Fruit fly (Drosophila melanogaster) whole organism, pupa: Measurements from ENCODE around the gene Rga.

Experiments used
- CG10348 ChIP-seq: fragments of 200-800 bp; sonication (Bioruptor generic); IDR thresholded peaks from 2 replicates; pipeline ENCODE4 v1.3.6; 2022; ENCODE audit warnings: missing biosample characterization, missing genetic modification characterization
- CG12605 ChIP-seq: fragments of 200-800 bp; sonication (Bioruptor generic); IDR thresholded peaks from 2 replicates; pipeline ENCODE4 v1.3.6; 2022; ENCODE audit warnings: missing biosample characterization, missing genetic modification characterization
- CG13204 ChIP-seq: fragments of 200-800 bp; sonication (Bioruptor generic); optimal IDR thresholded peaks from 2 replicates; lab custom pipeline; 2018; ENCODE audit warnings: missing biosample characterization, mild to moderate bottlenecking, missing genetic modification characterization, moderate library complexity
- CG14655 ChIP-seq: fragments of 200-800 bp; sonication (Bioruptor generic); optimal IDR thresholded peaks from 3 replicates; lab custom pipeline; 2017; ENCODE audit warnings: mild to moderate bottlenecking, missing biosample characterization, missing genetic modification reagents, missing genetic modification characterization
- CG15710 ChIP-seq: fragments of 200-800 bp; sonication (Bioruptor generic); optimal IDR thresholded peaks from 2 replicates; lab custom pipeline; 2018; ENCODE audit warnings: missing biosample characterization, mild to moderate bottlenecking, missing genetic modification characterization, moderate library complexity
- CG17806 ChIP-seq: fragments of 200-800 bp; sonication (Bioruptor generic); optimal IDR thresholded peaks from 2 replicates; lab custom pipeline; 2018; ENCODE audit warnings: missing biosample characterization, mild to moderate bottlenecking, missing genetic modification characterization, moderate library complexity
- CG32121 ChIP-seq: fragments of 200-800 bp; sonication (Bioruptor generic); IDR thresholded peaks from 2 replicates; pipeline ENCODE4 v1.3.6; 2022; ENCODE audit warnings: missing biosample characterization, missing genetic modification characterization
- CG34367 ChIP-seq: fragments of 200-800 bp; sonication (Bioruptor generic); optimal IDR thresholded peaks from 2 replicates; lab custom pipeline; 2018; ENCODE audit warnings: missing biosample characterization, mild to moderate bottlenecking, missing genetic modification characterization
- CG4496 ChIP-seq: fragments of 200-800 bp; sonication (Bioruptor generic); IDR thresholded peaks from 3 replicates; pipeline ENCODE4 v1.3.6; 2022; ENCODE audit warnings: missing biosample characterization, missing genetic modification characterization
- CG8159 ChIP-seq: fragments of 200-800 bp; sonication (Bioruptor generic); optimal IDR thresholded peaks from 3 replicates; lab custom pipeline; 2018; ENCODE audit warnings: missing biosample characterization, mild to moderate bottlenecking, missing genetic modification characterization, moderate library complexity
- CG8301 ChIP-seq: fragments of 200-800 bp; sonication (Bioruptor generic); optimal IDR thresholded peaks from 2 replicates; lab custom pipeline; 2018; ENCODE audit warnings: missing biosample characterization, mild to moderate bottlenecking, missing genetic modification characterization
- CG9948 ChIP-seq: fragments of 200-800 bp; sonication (Bioruptor generic); optimal IDR thresholded peaks from 2 replicates; lab custom pipeline; 2018; ENCODE audit warnings: missing biosample characterization, mild to moderate bottlenecking, missing genetic modification characterization, moderate library complexity
- D1 ChIP-seq: fragments of 200-800 bp; sonication (Bioruptor generic); optimal IDR thresholded peaks from 2 replicates; lab custom pipeline; 2018; ENCODE audit warnings: missing biosample characterization, mild to moderate bottlenecking, missing genetic modification characterization, moderate library complexity
- EcR ChIP-seq: fragments of 200-800 bp; sonication (Bioruptor generic); optimal IDR thresholded peaks from 3 replicates; lab custom pipeline; 2019; ENCODE audit warnings: missing biosample characterization, missing genetic modification characterization, mild to moderate bottlenecking, moderate library complexity, missing genetic modification reagents
- Ets98B ChIP-seq: fragments of 200-800 bp; sonication (Bioruptor generic); IDR thresholded peaks from 2 replicates; pipeline ENCODE4 v1.3.6; 2022; ENCODE audit warnings: missing biosample characterization, missing genetic modification characterization
- Pif1A ChIP-seq: fragments of 200-800 bp; sonication (Bioruptor generic); optimal IDR thresholded peaks from 3 replicates; lab custom pipeline; 2016; ENCODE audit warnings: missing biosample characterization, missing genetic modification characterization
- Pif1B ChIP-seq: fragments of 200-800 bp; sonication (Bioruptor generic); optimal IDR thresholded peaks from 3 replicates; lab custom pipeline; 2016; ENCODE audit warnings: missing biosample characterization, missing genetic modification characterization
- Snoo ChIP-seq: fragments of 200-800 bp; sonication (Bioruptor generic); optimal IDR thresholded peaks from 3 replicates; lab custom pipeline; 2017; ENCODE audit warnings: missing biosample characterization, mild to moderate bottlenecking, missing genetic modification characterization, inconsistent platforms
- fd96Ca ChIP-seq: fragments of 200-800 bp; sonication (Bioruptor generic); IDR thresholded peaks from 3 replicates; pipeline ENCODE4 v1.3.6; 2022; ENCODE audit warnings: missing biosample characterization, missing genetic modification characterization
- gl ChIP-seq: fragments of 200-800 bp; sonication (Bioruptor generic); optimal IDR thresholded peaks from 2 replicates; lab custom pipeline; 2018; ENCODE audit warnings: missing biosample characterization, mild to moderate bottlenecking, missing genetic modification characterization
- rn ChIP-seq: fragments of 200-800 bp; sonication (Bioruptor generic); IDR thresholded peaks from 2 replicates; pipeline ENCODE4 v1.3.6; 2022; ENCODE audit warnings: missing biosample characterization, missing genetic modification characterization

Gene Rga

dm6 chr3R:5617923-5618623, 5.2 kb upstream of the Rga start:
- TF ChIP-seq CG12605 (GFP tag; lab: Robert Waterston, UW) (no peak), CG8301 (peak; percentile 53), CG4496 (GFP tag; lab: Robert Waterston, UW) (peak; percentile 46; the same call in 2 of the 3 replicates), Pif1A (peak; percentile 16), EcR (no peak), gl (tag; lab: Kevin White, UChicago) (peak; percentile 7), CG9948 (tag; lab: Kevin White, UChicago) (peak; percentile 32), CG34367 (no peak), fd96Ca (GFP tag; lab: Robert Waterston, UW) (peak; percentile 63), CG15710 (tag; lab: Kevin White, UChicago) (peak; percentile 50), Snoo (peak; percentile 22), Ets98B (GFP tag; lab: Robert Waterston, UW) (peak; percentile 55), D1 (tag; lab: Kevin White, UChicago) (no peak), CG13204 (no peak), CG10348 (no peak), CG17806 (tag; lab: Kevin White, UChicago) (peak; percentile 22), rn (no peak), CG8159 (peak; percentile 34), CG14655 (GFP tag; lab: Kevin White, UChicago) (no peak), CG32121 (peak; percentile 56), Pif1B (GFP tag; lab: Kevin White, UChicago) (no peak)

dm6 chr3R:5615484-5615883, 2.6 kb upstream of the Rga start:
- TF ChIP-seq Snoo, result no peak
- TF ChIP-seq CG14655 (GFP tag; lab: Kevin White, UChicago), result no peak
- TF ChIP-seq EcR, result peak; percentile 85
- no peak for TF ChIP-seq CG8301
- TF ChIP-seq CG12605 (GFP tag; lab: Robert Waterston, UW), result no peak
- no peak for TF ChIP-seq fd96Ca (GFP tag; lab: Robert Waterston, UW)
- TF ChIP-seq CG9948 (tag; lab: Kevin White, UChicago), result no peak
- TF ChIP-seq CG4496 (GFP tag; lab: Robert Waterston, UW), result no peak
- TF ChIP-seq Ets98B (GFP tag; lab: Robert Waterston, UW), result no peak
- no peak for TF ChIP-seq rn
- TF ChIP-seq CG13204, result peak; percentile 79
- no peak for TF ChIP-seq CG10348

dm6 chr3R:5613114-5613443, 167 bp upstream of the Rga start, which contains the start of gene Atu:
Gene Atu (plus strand): TSS chr3R:5613358.
- no peak for TF ChIP-seq Snoo
- TF ChIP-seq CG15710 (tag; lab: Kevin White, UChicago), result no peak

dm6 chr3R:5611733-5612132, 1.2 kb downstream of the Rga start:
- TF ChIP-seq rn, result no peak
- no peak for TF ChIP-seq CG8159

dm6 chr3R:5611167-5611566, 1.7 kb downstream of the Rga start:
- TF ChIP-seq Ets98B (GFP tag; lab: Robert Waterston, UW) (no peak), EcR (peak; percentile 51)

dm6 chr3R:5610656-5611055, 2.3 kb downstream of the Rga start:
- TF ChIP-seq Ets98B (GFP tag; lab: Robert Waterston, UW) (no peak), CG10348 (no peak), CG12605 (GFP tag; lab: Robert Waterston, UW) (no peak), CG4496 (GFP tag; lab: Robert Waterston, UW) (no peak), gl (tag; lab: Kevin White, UChicago) (no peak), rn (no peak), EcR (no peak), CG34367 (no peak), CG8159 (no peak), CG9948 (tag; lab: Kevin White, UChicago) (no peak), D1 (tag; lab: Kevin White, UChicago) (no peak)

dm6 chr3R:5608422-5608821, 4.5 kb downstream of the Rga start:
- 0 out of 3 replicates have a peak, but pooled peaks have one; percentile 38 for TF ChIP-seq fd96Ca (GFP tag; lab: Robert Waterston, UW)
- no peak for TF ChIP-seq rn

dm6 chr3R:5606477-5606876, 6.4 kb downstream of the Rga start, which contains the start of gene asl:
Gene asl (minus strand): TSS chr3R:5606543.
- TF ChIP-seq CG8301 (no peak), Pif1A (no peak), CG8159 (peak; percentile 66), rn (no peak), CG10348 (no peak), D1 (tag; lab: Kevin White, UChicago) (no peak), CG9948 (tag; lab: Kevin White, UChicago) (peak; percentile 39), EcR (no peak), fd96Ca (GFP tag; lab: Robert Waterston, UW) (peak; percentile 73), CG14655 (GFP tag; lab: Kevin White, UChicago) (no peak), CG32121 (peak; percentile 62; the same call in 1 of the 2 replicates), gl (tag; lab: Kevin White, UChicago) (no peak), CG12605 (GFP tag; lab: Robert Waterston, UW) (no peak), Pif1B (GFP tag; lab: Kevin White, UChicago) (no peak), Ets98B (GFP tag; lab: Robert Waterston, UW) (peak; percentile 69), Snoo (peak; percentile 40), CG4496 (GFP tag; lab: Robert Waterston, UW) (peak; percentile 58; the same call in 1 of the 3 replicates), CG13204 (no peak), CG15710 (tag; lab: Kevin White, UChicago) (peak; percentile 54), CG17806 (tag; lab: Kevin White, UChicago) (peak; percentile 55), CG34367 (no peak)
